Worm (Caenorhabditis elegans): ENCODE data around the gene F40F11.3.

DNA sequence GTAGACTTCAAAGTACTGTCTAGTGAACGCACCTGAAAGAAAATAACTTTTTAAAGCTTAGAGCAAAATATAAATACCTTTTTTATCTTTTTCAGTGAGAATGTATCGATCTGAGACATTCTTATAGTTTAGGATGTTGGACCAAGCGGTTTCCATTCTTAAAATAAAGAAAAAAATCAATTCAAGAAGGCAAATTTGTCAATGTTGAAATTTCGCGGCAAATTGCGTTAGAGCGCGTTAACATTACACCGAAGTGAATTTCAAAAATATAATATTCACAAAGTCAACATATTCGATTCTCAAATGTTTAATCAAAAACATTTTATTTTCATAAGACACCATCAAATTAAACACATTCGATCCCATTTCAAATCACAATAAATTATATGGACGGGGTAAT is 32.1 kb downstream of the F40F11.3 start, which contains the start of gene F12F6.7:
- no peak for TF ChIP-seq B0310.2 (tag; optimal IDR thresholded peaks at IDR 0.05)
- TF ChIP-seq ama-1 (optimal IDR thresholded peaks at IDR 0.05) = no peak
- no peak for TF ChIP-seq aly-1 (tag; optimal IDR thresholded peaks at IDR 0.05)
- TF ChIP-seq hmbx-1 (tag; optimal IDR thresholded peaks at IDR 0.05) = no peak
